Fruit fly (Drosophila melanogaster) whole organism, pupa: Measurements from ENCODE around the gene CG13024.
A peak's percentile ranks its signal among the peaks of the same experiment; 100 is the strongest.

Experiments used
- CG10348 ChIP-seq: fragments of 200-800 bp; sonication (Bioruptor generic); IDR thresholded peaks from 2 replicates; pipeline ENCODE4 v1.3.6; 2022; ENCODE audit warnings: missing biosample characterization, missing genetic modification characterization
- CG12605 ChIP-seq: fragments of 200-800 bp; sonication (Bioruptor generic); IDR thresholded peaks from 2 replicates; pipeline ENCODE4 v1.3.6; 2022; ENCODE audit warnings: missing biosample characterization, missing genetic modification characterization
- CG13204 ChIP-seq: fragments of 200-800 bp; sonication (Bioruptor generic); optimal IDR thresholded peaks from 2 replicates; lab custom pipeline; 2018; ENCODE audit warnings: missing biosample characterization, mild to moderate bottlenecking, missing genetic modification characterization, moderate library complexity
- CG14655 ChIP-seq: fragments of 200-800 bp; sonication (Bioruptor generic); optimal IDR thresholded peaks from 3 replicates; lab custom pipeline; 2017; ENCODE audit warnings: mild to moderate bottlenecking, missing biosample characterization, missing genetic modification reagents, missing genetic modification characterization
- CG15710 ChIP-seq: fragments of 200-800 bp; sonication (Bioruptor generic); optimal IDR thresholded peaks from 2 replicates; lab custom pipeline; 2018; ENCODE audit warnings: missing biosample characterization, mild to moderate bottlenecking, missing genetic modification characterization, moderate library complexity
- CG17806 ChIP-seq: fragments of 200-800 bp; sonication (Bioruptor generic); optimal IDR thresholded peaks from 2 replicates; lab custom pipeline; 2018; ENCODE audit warnings: missing biosample characterization, mild to moderate bottlenecking, missing genetic modification characterization, moderate library complexity
- CG32121 ChIP-seq: fragments of 200-800 bp; sonication (Bioruptor generic); IDR thresholded peaks from 2 replicates; pipeline ENCODE4 v1.3.6; 2022; ENCODE audit warnings: missing biosample characterization, missing genetic modification characterization
- CG34367 ChIP-seq: fragments of 200-800 bp; sonication (Bioruptor generic); optimal IDR thresholded peaks from 2 replicates; lab custom pipeline; 2018; ENCODE audit warnings: missing biosample characterization, mild to moderate bottlenecking, missing genetic modification characterization
- CG4496 ChIP-seq: fragments of 200-800 bp; sonication (Bioruptor generic); IDR thresholded peaks from 3 replicates; pipeline ENCODE4 v1.3.6; 2022; ENCODE audit warnings: missing biosample characterization, missing genetic modification characterization
- CG8159 ChIP-seq: fragments of 200-800 bp; sonication (Bioruptor generic); optimal IDR thresholded peaks from 3 replicates; lab custom pipeline; 2018; ENCODE audit warnings: missing biosample characterization, mild to moderate bottlenecking, missing genetic modification characterization, moderate library complexity
- CG8301 ChIP-seq: fragments of 200-800 bp; sonication (Bioruptor generic); optimal IDR thresholded peaks from 2 replicates; lab custom pipeline; 2018; ENCODE audit warnings: missing biosample characterization, mild to moderate bottlenecking, missing genetic modification characterization
- CG9948 ChIP-seq: fragments of 200-800 bp; sonication (Bioruptor generic); optimal IDR thresholded peaks from 2 replicates; lab custom pipeline; 2018; ENCODE audit warnings: missing biosample characterization, mild to moderate bottlenecking, missing genetic modification characterization, moderate library complexity
- D1 ChIP-seq: fragments of 200-800 bp; sonication (Bioruptor generic); optimal IDR thresholded peaks from 2 replicates; lab custom pipeline; 2018; ENCODE audit warnings: missing biosample characterization, mild to moderate bottlenecking, missing genetic modification characterization, moderate library complexity
- EcR ChIP-seq: fragments of 200-800 bp; sonication (Bioruptor generic); optimal IDR thresholded peaks from 3 replicates; lab custom pipeline; 2019; ENCODE audit warnings: missing biosample characterization, missing genetic modification characterization, mild to moderate bottlenecking, moderate library complexity, missing genetic modification reagents
- Ets98B ChIP-seq: fragments of 200-800 bp; sonication (Bioruptor generic); IDR thresholded peaks from 2 replicates; pipeline ENCODE4 v1.3.6; 2022; ENCODE audit warnings: missing biosample characterization, missing genetic modification characterization
- Pif1A ChIP-seq: fragments of 200-800 bp; sonication (Bioruptor generic); optimal IDR thresholded peaks from 3 replicates; lab custom pipeline; 2016; ENCODE audit warnings: missing biosample characterization, missing genetic modification characterization
- Pif1B ChIP-seq: fragments of 200-800 bp; sonication (Bioruptor generic); optimal IDR thresholded peaks from 3 replicates; lab custom pipeline; 2016; ENCODE audit warnings: missing biosample characterization, missing genetic modification characterization
- Snoo ChIP-seq: fragments of 200-800 bp; sonication (Bioruptor generic); optimal IDR thresholded peaks from 3 replicates; lab custom pipeline; 2017; ENCODE audit warnings: missing biosample characterization, mild to moderate bottlenecking, missing genetic modification characterization, inconsistent platforms
- fd96Ca ChIP-seq: fragments of 200-800 bp; sonication (Bioruptor generic); IDR thresholded peaks from 3 replicates; pipeline ENCODE4 v1.3.6; 2022; ENCODE audit warnings: missing biosample characterization, missing genetic modification characterization
- gl ChIP-seq: fragments of 200-800 bp; sonication (Bioruptor generic); optimal IDR thresholded peaks from 2 replicates; lab custom pipeline; 2018; ENCODE audit warnings: missing biosample characterization, mild to moderate bottlenecking, missing genetic modification characterization
- rn ChIP-seq: fragments of 200-800 bp; sonication (Bioruptor generic); IDR thresholded peaks from 2 replicates; pipeline ENCODE4 v1.3.6; 2022; ENCODE audit warnings: missing biosample characterization, missing genetic modification characterization

CG13024 gene

dm6 chr3L:16872487-16872955, 43.6 kb upstream of the CG13024 start:
- TF ChIP-seq fd96Ca (no peak), Ets98B (peak; percentile 30; the same call in 1 of the 2 replicates), CG4496 (GFP tag; lab: Robert Waterston, UW) (peak; percentile 45; the same call in 1 of the 3 replicates), D1 (peak; percentile 74), Pif1A (GFP tag; lab: Kevin White, UChicago) (peak; percentile 74), CG9948 (tag; lab: Kevin White, UChicago) (peak; percentile 85), CG8301 (peak; percentile 95), CG34367 (tag; lab: Kevin White, UChicago) (peak; percentile 50), CG8159 (tag; lab: Kevin White, UChicago) (peak; percentile 57), CG32121 (GFP tag; lab: Robert Waterston, UW) (peak; percentile 70), Pif1B (peak; percentile 70), CG13204 (GFP tag; lab: Kevin White, UChicago) (no peak), CG12605 (GFP tag; lab: Robert Waterston, UW) (peak; percentile 57), CG10348 (GFP tag; lab: Robert Waterston, UW) (no peak), EcR (GFP tag; lab: Kevin White, UChicago) (no peak), Snoo (peak; percentile 21), CG14655 (GFP tag; lab: Kevin White, UChicago) (peak; percentile 88), CG15710 (tag; lab: Kevin White, UChicago) (peak; percentile 50), CG17806 (tag; lab: Kevin White, UChicago) (peak; percentile 36), rn (GFP tag; lab: Robert Waterston, UW) (no peak), gl (tag; lab: Kevin White, UChicago) (peak; percentile 60)
- TF ChIP-seq, all 21 proteins: peak for 16

dm6 chr3L:16871630-16872029, 42.8 kb upstream of the CG13024 start:
- no peak for TF ChIP-seq fd96Ca
- TF ChIP-seq Ets98B, result no peak
- no peak for TF ChIP-seq CG8301
- TF ChIP-seq Pif1A (GFP tag; lab: Kevin White, UChicago), result no peak
- no peak for TF ChIP-seq CG13204 (GFP tag; lab: Kevin White, UChicago)
- TF ChIP-seq CG32121 (GFP tag; lab: Robert Waterston, UW), result no peak
- TF ChIP-seq CG8159 (tag; lab: Kevin White, UChicago), result no peak
- no peak for TF ChIP-seq CG17806 (tag; lab: Kevin White, UChicago)
- no peak for TF ChIP-seq CG15710 (tag; lab: Kevin White, UChicago)
- TF ChIP-seq D1, result no peak
- TF ChIP-seq rn (GFP tag; lab: Robert Waterston, UW), result no peak
- TF ChIP-seq CG14655 (GFP tag; lab: Kevin White, UChicago), result no peak
- no peak for TF ChIP-seq gl (tag; lab: Kevin White, UChicago)
- no peak for TF ChIP-seq CG12605 (GFP tag; lab: Robert Waterston, UW)
- no peak for TF ChIP-seq Pif1B
- no peak for TF ChIP-seq Snoo
- TF ChIP-seq CG10348 (GFP tag; lab: Robert Waterston, UW), result no peak
- no peak for TF ChIP-seq CG9948 (tag; lab: Kevin White, UChicago)

- TF ChIP-seq Ets98B (no peak), Pif1A (GFP tag; lab: Kevin White, UChicago) (no peak), CG32121 (GFP tag; lab: Robert Waterston, UW) (no peak), Pif1B (no peak), CG10348 (GFP tag; lab: Robert Waterston, UW) (no peak), CG8301 (peak; percentile 16), rn (GFP tag; lab: Robert Waterston, UW) (no peak), CG14655 (GFP tag; lab: Kevin White, UChicago) (peak; percentile 38), CG17806 (tag; lab: Kevin White, UChicago) (no peak), EcR (GFP tag; lab: Kevin White, UChicago) (no peak), CG15710 (tag; lab: Kevin White, UChicago) (no peak), CG8159 (tag; lab: Kevin White, UChicago) (no peak)
- TF ChIP-seq, all 21 proteins: peak for 2
These were observed 41.9 kb upstream of the CG13024 start for dm6 chr3L:16870723-16871137.

DNA sequence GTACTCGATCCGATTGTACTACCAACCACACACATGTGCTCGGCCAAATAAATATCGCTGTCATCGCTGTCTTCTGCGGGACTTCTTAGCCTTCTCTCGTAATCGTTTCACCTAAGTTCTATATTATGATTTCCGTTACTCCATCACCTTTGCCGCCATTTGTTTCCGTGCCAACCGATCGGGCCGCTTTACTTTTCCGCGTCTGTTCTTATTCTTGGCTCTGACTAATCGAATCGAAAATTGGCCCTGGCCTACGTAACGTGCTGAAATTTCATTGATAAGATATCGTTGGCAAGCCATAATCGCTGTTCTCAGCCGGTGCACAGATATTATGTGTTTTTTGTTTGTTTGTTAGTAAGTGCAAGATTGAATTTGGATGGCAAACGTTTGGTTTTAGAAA, 38.3 kb upstream of the CG13024 start:
- no peak for TF ChIP-seq CG17806 (tag; lab: Kevin White, UChicago)
- no peak for TF ChIP-seq CG15710 (tag; lab: Kevin White, UChicago)
- TF ChIP-seq CG32121 (GFP tag; lab: Robert Waterston, UW), result no peak

DNA sequence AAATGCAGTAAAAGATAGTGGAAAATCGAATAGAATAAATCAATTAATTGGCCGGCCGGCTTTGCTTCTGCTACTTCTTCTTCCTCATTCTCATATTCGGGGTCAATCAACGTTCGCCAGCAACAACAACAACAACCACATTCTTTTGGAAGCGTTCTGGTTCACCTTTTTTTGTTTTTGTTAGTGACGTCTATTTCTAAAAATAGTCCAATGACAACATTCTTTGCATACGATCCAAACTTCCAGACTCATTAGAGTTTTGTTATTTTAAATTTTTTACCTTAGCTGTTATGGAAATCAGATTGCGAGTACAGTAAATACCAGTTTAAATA, 36.9 kb upstream of the CG13024 start:
- no peak for TF ChIP-seq rn (GFP tag; lab: Robert Waterston, UW)
- TF ChIP-seq, all 21 proteins: peak for 0

- no peak for TF ChIP-seq fd96Ca
- TF ChIP-seq CG32121 (GFP tag; lab: Robert Waterston, UW), result no peak
- TF ChIP-seq CG13204 (GFP tag; lab: Kevin White, UChicago), result no peak
- no peak for TF ChIP-seq gl (tag; lab: Kevin White, UChicago)
- peak; percentile 29; the same call in 1 of the 2 replicates for TF ChIP-seq CG12605 (GFP tag; lab: Robert Waterston, UW)
- no peak for TF ChIP-seq rn (GFP tag; lab: Robert Waterston, UW)
- no peak for TF ChIP-seq CG10348 (GFP tag; lab: Robert Waterston, UW)
- peak; percentile 90 for TF ChIP-seq EcR (GFP tag; lab: Kevin White, UChicago)
- TF ChIP-seq CG14655 (GFP tag; lab: Kevin White, UChicago), result no peak
- TF ChIP-seq CG15710 (tag; lab: Kevin White, UChicago), result no peak
- peak; percentile 3 for TF ChIP-seq D1
- TF ChIP-seq Snoo, result no peak
- no peak for TF ChIP-seq Pif1A (GFP tag; lab: Kevin White, UChicago)
- TF ChIP-seq CG4496 (GFP tag; lab: Robert Waterston, UW), result no peak
These were observed 36.4 kb upstream of the CG13024 start, which contains the start of gene Lmpt for dm6 chr3L:16865123-16865831. Gene Lmpt (plus strand): TSS chr3L:16865295.
